Fruit fly (Drosophila melanogaster) whole organism, embryonic: ENCODE measurements around the gene CG6893.
A peak's percentile ranks its signal among the peaks of the same experiment; 100 is the strongest.

Experiments
- Antp ChIP-seq: fragments of 200-800 bp; sonication (Bioruptor generic); optimal IDR thresholded peaks from 3 replicates; lab custom pipeline; 2016; ENCODE audit warnings: missing biosample characterization, missing genetic modification characterization
- Atf-2 ChIP-seq: fragments of 200-800 bp; sonication (Bioruptor generic); optimal IDR thresholded peaks from 2 replicates; lab custom pipeline; 2016; ENCODE audit warnings: missing biosample characterization, missing genetic modification characterization
- BtbVII ChIP-seq: fragments of 200-800 bp; sonication (Bioruptor generic); optimal IDR thresholded peaks from 3 replicates; lab custom pipeline; 2017; ENCODE audit warnings: missing biosample characterization, mild to moderate bottlenecking, missing genetic modification characterization
- Bteb2 ChIP-seq: fragments of 200-800 bp; sonication (Bioruptor generic); optimal IDR thresholded peaks from 2 replicates; lab custom pipeline; 2016; ENCODE audit warnings: missing biosample characterization, missing genetic modification characterization
- CG10147 ChIP-seq: fragments of 200-800 bp; sonication (Bioruptor generic); optimal IDR thresholded peaks from 2 replicates; lab custom pipeline; 2019; ENCODE audit warnings: missing biosample characterization, mild to moderate bottlenecking, missing genetic modification characterization, moderate library complexity
- CG11695 ChIP-seq: fragments of 200-800 bp; sonication (Bioruptor generic); IDR thresholded peaks from 3 replicates; pipeline ENCODE4 v1.3.6; 2022; ENCODE audit warnings: missing biosample characterization, missing genetic modification characterization
- CG12071 ChIP-seq: fragments of 200-800 bp; sonication (Bioruptor generic); optimal IDR thresholded peaks from 3 replicates; lab custom pipeline; 2018; ENCODE audit warnings: missing biosample characterization, mild to moderate bottlenecking, missing genetic modification characterization
- CG12236 ChIP-seq: fragments of 200-800 bp; sonication (Bioruptor generic); optimal IDR thresholded peaks from 2 replicates; lab custom pipeline; 2016; ENCODE audit warnings: missing biosample characterization, missing genetic modification characterization
- CG13296 ChIP-seq: fragments of 200-800 bp; sonication (Bioruptor generic); optimal IDR thresholded peaks from 3 replicates; lab custom pipeline; 2018; ENCODE audit warnings: missing biosample characterization, mild to moderate bottlenecking, missing genetic modification characterization
- CG14441 ChIP-seq: fragments of 200-800 bp; sonication (Bioruptor generic); IDR thresholded peaks from 2 replicates; pipeline ENCODE4 v1.3.6; 2022; ENCODE audit warnings: missing biosample characterization, missing genetic modification characterization
- CG16779 ChIP-seq: fragments of 200-800 bp; sonication (Bioruptor generic); IDR thresholded peaks from 2 replicates; pipeline ENCODE4 v1.3.6; 2022; ENCODE audit warnings: missing biosample characterization, missing genetic modification characterization
- CG18011 ChIP-seq: fragments of 200-800 bp; sonication (Bioruptor generic); optimal IDR thresholded peaks from 2 replicates; lab custom pipeline; 2017; ENCODE audit warnings: missing biosample characterization, missing genetic modification characterization, mild to moderate bottlenecking, moderate library complexity, missing genotype
- CG2202 ChIP-seq: fragments of 200-800 bp; sonication (Bioruptor generic); optimal IDR thresholded peaks from 2 replicates; lab custom pipeline; 2018; ENCODE audit warnings: missing biosample characterization, mild to moderate bottlenecking, missing genetic modification characterization
- CG4617 ChIP-seq: fragments of 200-800 bp; sonication (Bioruptor generic); optimal IDR thresholded peaks from 3 replicates; lab custom pipeline; 2016; ENCODE audit warnings: missing biosample characterization, missing genetic modification characterization, borderline replicate concordance
- CG4730 ChIP-seq: fragments of 200-800 bp; sonication (Bioruptor generic); IDR thresholded peaks from 2 replicates; pipeline ENCODE4 v1.3.6; 2022; ENCODE audit warnings: missing biosample characterization, missing genetic modification characterization
- CG5953 ChIP-seq: fragments of 200-800 bp; sonication (Bioruptor generic); IDR thresholded peaks from 2 replicates; pipeline ENCODE4 v1.3.6; 2022; ENCODE audit warnings: missing biosample characterization, missing genetic modification characterization
- CG6854 ChIP-seq: fragments of 200-800 bp; sonication (Bioruptor generic); optimal IDR thresholded peaks from 3 replicates; lab custom pipeline; 2017; ENCODE audit warnings: missing biosample characterization, mild to moderate bottlenecking, missing genetic modification characterization
- CG8290 ChIP-seq, 3 experiments: fragments of 200-800 bp; sonication (Bioruptor generic); optimal IDR thresholded peaks; 2 replicates each; lab custom pipeline; 2016 to 2019; ENCODE audit warnings: missing biosample characterization in 3 of 3, missing genetic modification characterization in 3 of 3, mild to moderate bottlenecking in 2 of 3, moderate library complexity in 1 of 3
- CG9215 ChIP-seq: fragments of 200-800 bp; sonication (Bioruptor generic); IDR thresholded peaks from 2 replicates; pipeline ENCODE4 v1.3.6; 2022; ENCODE audit warnings: missing biosample characterization, missing genetic modification characterization
- D19A ChIP-seq: fragments of 200-800 bp; optimal IDR thresholded peaks from 3 replicates; lab custom pipeline; 2019; ENCODE audit warnings: missing biosample characterization, mild to moderate bottlenecking, missing genetic modification characterization, moderate library complexity
- E2f2 ChIP-seq: fragments of 200-800 bp; sonication (Bioruptor generic); IDR thresholded peaks from 2 replicates; pipeline ENCODE4 v1.3.6; 2022; ENCODE audit warnings: missing biosample characterization, missing genetic modification characterization
- Ets65A ChIP-seq: fragments of 200-800 bp; sonication (Bioruptor generic); peaks from one replicate; lab custom pipeline; 2016; ENCODE audit warnings: missing biosample characterization, missing genetic modification characterization
- Gsc ChIP-seq: fragments of 200-800 bp; sonication (Bioruptor generic); IDR thresholded peaks from 2 replicates; pipeline ENCODE4 v1.3.6; 2022; ENCODE audit warnings: missing biosample characterization, missing genetic modification characterization
- H15 ChIP-seq: fragments of 200-800 bp; sonication (Bioruptor generic); IDR thresholded peaks from 3 replicates; pipeline ENCODE4 v1.3.6; 2022; ENCODE audit warnings: missing biosample characterization, missing genetic modification characterization
- Hmr ChIP-seq: fragments of 200-800 bp; sonication (Bioruptor generic); optimal IDR thresholded peaks from 3 replicates; lab custom pipeline; 2017; ENCODE audit warnings: mild to moderate bottlenecking, missing biosample characterization, missing genetic modification reagents, missing genetic modification characterization
- Hr3 ChIP-seq: fragments of 200-800 bp; sonication (Bioruptor generic); optimal IDR thresholded peaks from 3 replicates; lab custom pipeline; 2016; ENCODE audit warnings: missing biosample characterization, missing genetic modification characterization
- Kr ChIP-seq: fragments of 200-800 bp; sonication (Bioruptor generic); optimal IDR thresholded peaks from 2 replicates; lab custom pipeline; 2017; ENCODE audit warnings: missing biosample characterization, mild to moderate bottlenecking, missing genetic modification characterization
- Lhr ChIP-seq: fragments of 200-800 bp; sonication (Bioruptor generic); optimal IDR thresholded peaks from 3 replicates; lab custom pipeline; 2017; ENCODE audit warnings: mild to moderate bottlenecking, missing biosample characterization, missing genetic modification reagents, missing genetic modification characterization
- Oaz ChIP-seq: fragments of 200-800 bp; sonication (Bioruptor generic); IDR thresholded peaks from 2 replicates; pipeline ENCODE4 v1.3.6; 2022; ENCODE audit warnings: missing biosample characterization, missing genetic modification characterization
- Oli ChIP-seq: fragments of 200-800 bp; sonication (Bioruptor generic); optimal IDR thresholded peaks from 2 replicates; lab custom pipeline; 2018; ENCODE audit warnings: missing biosample characterization, mild to moderate bottlenecking, missing genetic modification characterization, moderate library complexity
- Pdp1 ChIP-seq, 2 experiments: fragments of 200-800 bp; sonication (Bioruptor generic); optimal IDR thresholded peaks; 3 replicates each; lab custom pipeline; 2016; ENCODE audit warnings: missing biosample characterization in 2 of 2, missing genetic modification characterization in 2 of 2, mild to moderate bottlenecking in 1 of 2, moderate library complexity in 1 of 2
- Poxn ChIP-seq: fragments of 200-800 bp; sonication (Bioruptor generic); IDR thresholded peaks from 2 replicates; pipeline ENCODE4 v1.3.6; 2022; ENCODE audit warnings: missing biosample characterization, missing genetic modification characterization
- Usf ChIP-seq: fragments of 200-800 bp; sonication (Bioruptor generic); optimal IDR thresholded peaks from 2 replicates; lab custom pipeline; 2017; ENCODE audit warnings: missing genotype, missing biosample characterization, missing genetic modification characterization
- Xbp1 ChIP-seq: fragments of 200-800 bp; sonication (Bioruptor generic); optimal IDR thresholded peaks from 3 replicates; lab custom pipeline; 2016; ENCODE audit warnings: missing biosample characterization, mild to moderate bottlenecking, missing genetic modification characterization
- ara ChIP-seq: fragments of 200-800 bp; sonication (Bioruptor generic); IDR thresholded peaks from 2 replicates; pipeline ENCODE4 v1.3.6; 2022; ENCODE audit warnings: missing biosample characterization, missing genetic modification characterization
- cad ChIP-seq: fragments of >200 bp; optimal IDR thresholded peaks from 2 replicates; lab custom pipeline; 2017; ENCODE audit warnings: missing biosample characterization, missing genetic modification characterization
- danr ChIP-seq: fragments of 200-800 bp; sonication (Bioruptor generic); IDR thresholded peaks from 2 replicates; pipeline ENCODE4 v1.3.6; 2022; ENCODE audit warnings: missing biosample characterization, missing genetic modification characterization
- fd96Cb ChIP-seq: fragments of 200-800 bp; sonication (Bioruptor generic); optimal IDR thresholded peaks from 2 replicates; lab custom pipeline; 2018; ENCODE audit warnings: missing biosample characterization, mild to moderate bottlenecking, missing genetic modification characterization, moderate library complexity
- gcm ChIP-seq: fragments of 200-800 bp; sonication (Bioruptor generic); optimal IDR thresholded peaks from 2 replicates; lab custom pipeline; 2019; ENCODE audit warnings: missing biosample characterization, mild to moderate bottlenecking, missing genetic modification characterization, moderate library complexity
- grau ChIP-seq: fragments of 200-800 bp; optimal IDR thresholded peaks from 3 replicates; lab custom pipeline; 2019; ENCODE audit warnings: missing biosample characterization, mild to moderate bottlenecking, missing genetic modification characterization, moderate library complexity
- inv ChIP-seq: fragments of 200-800 bp; sonication (Bioruptor generic); IDR thresholded peaks from 2 replicates; pipeline ENCODE4 v1.3.6; 2022; ENCODE audit warnings: missing biosample characterization, missing genetic modification characterization; ENCODE audit not compliant: partially characterized antibody
- lilli ChIP-seq: fragments of 200-800 bp; sonication (Bioruptor generic); optimal IDR thresholded peaks from 3 replicates; lab custom pipeline; 2016; ENCODE audit warnings: missing biosample characterization, missing genetic modification characterization
- rib ChIP-seq: fragments of 200-800 bp; sonication (Bioruptor generic); IDR thresholded peaks from 2 replicates; pipeline ENCODE4 v1.3.6; 2022; ENCODE audit warnings: missing biosample characterization, missing genetic modification characterization
- run ChIP-seq: fragments of 200-800 bp; sonication (Bioruptor generic); optimal IDR thresholded peaks from 3 replicates; lab custom pipeline; 2018; ENCODE audit warnings: missing biosample characterization, mild to moderate bottlenecking, missing genetic modification characterization
- sqz ChIP-seq: fragments of 200-800 bp; sonication (Bioruptor generic); optimal IDR thresholded peaks from 3 replicates; lab custom pipeline; 2018; ENCODE audit warnings: missing biosample characterization, mild to moderate bottlenecking, missing genetic modification characterization
- stc ChIP-seq: fragments of 200-800 bp; sonication (Bioruptor generic); IDR thresholded peaks from 2 replicates; pipeline ENCODE4 v1.3.6; 2022; ENCODE audit warnings: missing biosample characterization, missing genetic modification characterization
- wdn ChIP-seq: fragments of 200-800 bp; sonication (Bioruptor generic); IDR thresholded peaks from 2 replicates; pipeline ENCODE4 v1.3.6; 2022; ENCODE audit warnings: missing biosample characterization, missing genetic modification characterization

CG6893 gene

DNA sequence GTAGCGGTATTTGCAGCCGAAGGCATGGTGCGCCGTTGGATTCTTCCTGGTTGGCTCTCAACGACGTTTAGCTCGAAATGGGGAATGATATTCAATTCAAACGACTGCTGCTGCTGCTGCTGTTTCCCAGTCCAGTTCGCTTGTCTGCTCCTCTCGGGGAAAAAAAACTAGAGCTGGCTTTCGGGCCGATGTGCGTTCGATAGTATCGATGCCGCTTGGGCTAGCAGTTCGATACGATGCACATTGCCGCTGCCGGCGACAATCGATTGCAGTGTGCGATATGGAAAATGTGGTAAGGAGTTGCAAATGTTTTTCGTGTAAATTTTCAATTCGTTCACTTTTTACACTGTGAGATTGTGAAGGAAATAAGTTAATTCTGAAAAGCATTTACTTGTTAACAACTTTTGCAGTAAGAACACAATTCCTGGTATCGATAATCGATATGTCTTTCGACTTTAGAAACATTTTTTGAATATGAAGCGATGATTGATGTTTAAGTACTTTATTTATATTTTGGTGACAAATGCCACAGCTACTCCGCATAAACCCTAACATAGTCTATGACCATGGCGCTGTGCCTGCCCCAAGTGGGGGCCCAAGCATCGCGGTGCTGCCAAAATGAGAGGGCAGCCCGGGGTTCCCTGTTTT is 20.9 kb upstream of the CG6893 start, which contains the start of gene Capr (continued):
- peak; percentile 62 for TF ChIP-seq Ets65A (GFP tag; lab: Kevin White, UChicago)
- no peak for TF ChIP-seq CG5953 (GFP tag; lab: Robert Waterston, UW)
- peak; percentile 45; the same call in 1 of the 2 replicates for TF ChIP-seq CG16779 (GFP tag; lab: Robert Waterston, UW)
- TF ChIP-seq sqz (GFP tag; lab: Kevin White, UChicago): peak; percentile 52

DNA sequence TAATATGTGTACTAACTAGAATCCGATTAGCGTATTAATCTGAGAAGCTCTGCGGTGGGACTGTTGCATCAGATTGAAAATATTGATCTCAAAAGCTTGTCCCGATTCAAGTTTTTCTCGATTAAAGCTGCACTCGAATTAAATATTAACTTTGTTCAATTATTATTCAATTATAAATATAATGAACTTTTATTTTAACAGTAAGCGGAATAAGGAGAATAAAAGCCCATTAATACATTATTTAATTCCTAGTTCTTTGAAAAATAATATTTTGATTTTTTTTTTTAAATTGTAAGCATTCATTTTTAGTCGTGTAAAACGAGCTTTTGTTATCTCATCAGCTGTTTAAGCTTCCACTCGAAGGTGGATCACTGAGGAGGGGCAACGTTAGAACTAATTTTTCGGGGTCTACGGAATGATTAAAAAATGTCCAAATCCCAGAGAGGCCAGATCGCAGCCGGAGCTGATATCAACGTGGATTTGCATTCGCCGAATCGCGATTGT is 18.6 kb upstream of the CG6893 start, which contains the start of the genes GNBP2 and GNBP1:
Gene GNBP2, minus strand, starts transcription at position 51 of the 504 bp plus-strand sequence.
Gene GNBP1, plus strand, starts transcription at position 438 of the 504 bp plus-strand sequence.
- TF ChIP-seq CG12071 (GFP tag; lab: Kevin White, UChicago): no peak
- no peak for TF ChIP-seq CG2202 (tag; lab: Kevin White, UChicago)
- TF ChIP-seq BtbVII (GFP tag; lab: Kevin White, UChicago): peak; percentile 2
- peak; percentile 39 for TF ChIP-seq CG4730
- TF ChIP-seq Hr3 (GFP tag; lab: Kevin White, UChicago): peak; percentile 15
- peak; percentile 48 for TF ChIP-seq CG13296 (GFP tag; lab: Kevin White, UChicago)
- TF ChIP-seq Oli (tag; lab: Kevin White, UChicago): peak; percentile 42
- TF ChIP-seq Atf-2 (GFP tag; lab: Kevin White, UChicago): no peak
- peak; percentile 44; the same call in 1 of the 2 replicates for TF ChIP-seq Oaz (GFP tag; lab: Robert Waterston, UW)
- peak; percentile 56 for TF ChIP-seq fd96Cb (tag; lab: Kevin White, UChicago)
- TF ChIP-seq run (tag; lab: Kevin White, UChicago): peak; percentile 37
- TF ChIP-seq wdn: no peak
- peak; percentile 44 for TF ChIP-seq grau (tag; lab: Kevin White, UChicago)
- TF ChIP-seq Lhr (GFP tag; lab: Kevin White, UChicago): no peak
- TF ChIP-seq CG8290 (GFP tag; optimal IDR thresholded peaks at IDR 0.05; lab: Kevin White, UChicago): no peak
- no peak for TF ChIP-seq CG8290 (tag; optimal IDR thresholded peaks at IDR 0.05; lab: Kevin White, UChicago)
- no peak for TF ChIP-seq Kr (GFP tag; lab: Kevin White, UChicago)
- no peak for TF ChIP-seq lilli (GFP tag; lab: Kevin White, UChicago)
- peak; percentile 48 for TF ChIP-seq D19A (tag; lab: Kevin White, UChicago)
- TF ChIP-seq inv (GFP tag; lab: Robert Waterston, UW): no peak
- TF ChIP-seq CG18011 (GFP tag; lab: Kevin White, UChicago): no peak
- TF ChIP-seq stc (GFP tag; lab: Robert Waterston, UW): peak; percentile 75
- TF ChIP-seq gcm (GFP tag; lab: Kevin White, UChicago): peak; percentile 18
- peak; percentile 57 for TF ChIP-seq CG10147 (GFP tag; lab: Kevin White, UChicago)
- TF ChIP-seq CG6854 (GFP tag; lab: Kevin White, UChicago): peak; percentile 13
- TF ChIP-seq H15 (GFP tag; lab: Robert Waterston, UW): 0 out of 3 replicates have a peak, but pooled peaks have one; percentile 26
- peak; percentile 70; the same call in 2 of the 3 replicates for TF ChIP-seq CG11695 (GFP tag; lab: Robert Waterston, UW)
- TF ChIP-seq Antp (GFP tag; lab: Kevin White, UChicago): no peak
- TF ChIP-seq Hmr (GFP tag; lab: Kevin White, UChicago): peak; percentile 57
- peak; percentile 51 for TF ChIP-seq CG9215 (GFP tag; lab: Robert Waterston, UW)
- no peak for TF ChIP-seq ara
- TF ChIP-seq danr (GFP tag; lab: Robert Waterston, UW): peak; percentile 58; the same call in 1 of the 2 replicates
- TF ChIP-seq CG14441: peak; percentile 54
- TF ChIP-seq Usf (GFP tag; lab: Kevin White, UChicago): no peak
- no peak for TF ChIP-seq cad (GFP tag; lab: Kevin White, UChicago)
- peak; percentile 13; the same call in 1 of the 2 replicates for TF ChIP-seq E2f2 (GFP tag; lab: Robert Waterston, UW)
- no peak for TF ChIP-seq CG12236
- TF ChIP-seq Ets65A (GFP tag; lab: Kevin White, UChicago): peak; percentile 59
- TF ChIP-seq Poxn: no peak
- TF ChIP-seq Pdp1 (GFP tag; optimal IDR thresholded peaks at IDR 0.05; lab: Kevin White, UChicago): peak in 1 of 2 experiments; percentile 34
- TF ChIP-seq Bteb2 (GFP tag; lab: Kevin White, UChicago): no peak
- TF ChIP-seq Xbp1 (GFP tag; lab: Kevin White, UChicago): peak; percentile 26
- no peak for TF ChIP-seq rib
- no peak for TF ChIP-seq CG4617
- TF ChIP-seq Gsc (GFP tag; lab: Robert Waterston, UW): no peak
